Worm (Caenorhabditis elegans) whole organism, early embryonic: ENCODE measurements around the gene unc-116.
"Not testable (repeated sequence)": the region's sequence is repeated elsewhere in the genome, so short reads cannot be mapped to it uniquely, and the experiment has no call there.

Experiments used
- B0310.2 ChIP-seq: sonication (generic microtip); optimal IDR thresholded peaks from 2 replicates; lab custom pipeline; 2016; ENCODE audit warnings: mild to moderate bottlenecking, missing genetic modification characterization, missing compliant biosample characterization
- F13C5.2 ChIP-seq: sonication (generic microtip); optimal IDR thresholded peaks from 2 replicates; lab custom pipeline; 2017; ENCODE audit warnings: mild to moderate bottlenecking, missing genetic modification characterization, inconsistent platforms, missing compliant biosample characterization
- aly-1 ChIP-seq: sonication (generic microtip); optimal IDR thresholded peaks from 2 replicates; lab custom pipeline; 2016; ENCODE audit warnings: missing genetic modification characterization, missing compliant biosample characterization
- ama-1 ChIP-seq: fragments of 150-350 bp; optimal IDR thresholded peaks from 2 replicates; lab custom pipeline; 2014
- ceh-13 ChIP-seq: fragments of 200-800 bp; sonication (Bioruptor generic); optimal IDR thresholded peaks from 2 replicates; lab custom pipeline; 2018; ENCODE audit warnings: mild to moderate bottlenecking, missing genetic modification characterization, missing compliant biosample characterization
- ceh-36 ChIP-seq: sonication (generic microtip); optimal IDR thresholded peaks from 2 replicates; lab custom pipeline; 2016; ENCODE audit warnings: missing genetic modification characterization, inconsistent platforms, missing compliant biosample characterization
- ets-7 ChIP-seq: sonication (generic microtip); optimal IDR thresholded peaks from 2 replicates; lab custom pipeline; 2016; ENCODE audit warnings: missing genotype, missing genetic modification characterization, missing compliant biosample characterization
- flt-1 ChIP-seq: fragments of 200-800 bp; sonication (Bioruptor generic); IDR thresholded peaks from 2 replicates; pipeline ENCODE4 v1.3.6; 2022; ENCODE audit warnings: missing genetic modification characterization, missing compliant biosample characterization
- hmbx-1 ChIP-seq: sonication (generic microtip); optimal IDR thresholded peaks from 2 replicates; lab custom pipeline; 2016; ENCODE audit warnings: mild to moderate bottlenecking, missing genetic modification characterization, missing compliant biosample characterization
- hmg-4 ChIP-seq: fragments of 200-800 bp; sonication (Bioruptor generic); optimal IDR thresholded peaks from 2 replicates; lab custom pipeline; 2018; ENCODE audit warnings: mild to moderate bottlenecking, missing genetic modification characterization, missing compliant biosample characterization
- hnd-1 ChIP-seq: sonication (generic microtip); optimal IDR thresholded peaks from 2 replicates; lab custom pipeline; 2016; ENCODE audit warnings: missing genetic modification characterization, missing compliant biosample characterization
- pes-1 ChIP-seq: fragments of 200-800 bp; sonication (Bioruptor generic); IDR thresholded peaks from 2 replicates; pipeline ENCODE4 v1.3.6; 2022; ENCODE audit warnings: missing genetic modification reagents, missing genetic modification characterization, missing compliant biosample characterization
- scrt-1 ChIP-seq: fragments of 200-800 bp; sonication (Bioruptor generic); IDR thresholded peaks from 2 replicates; pipeline ENCODE4 v1.3.6; 2022; ENCODE audit warnings: missing genetic modification characterization, missing compliant biosample characterization
- sea-1 ChIP-seq: fragments of 200-800 bp; sonication (Bioruptor generic); conservative IDR thresholded peaks from 2 replicates; pipeline ENCODE4 v1.3.6; 2022; ENCODE audit warnings: missing genetic modification characterization, missing compliant biosample characterization
- tbx-11 ChIP-seq: fragments of 200-800 bp; sonication (Bioruptor generic); IDR thresholded peaks from 2 replicates; pipeline ENCODE4 v1.3.6; 2022; ENCODE audit warnings: missing genetic modification characterization, missing compliant biosample characterization
- tbx-37 ChIP-seq: fragments of 200-800 bp; sonication (Bioruptor generic); conservative IDR thresholded peaks from 2 replicates; pipeline ENCODE4 v1.3.6; 2022; ENCODE audit warnings: missing genetic modification reagents, missing genetic modification characterization, missing compliant biosample characterization
- tra-4 ChIP-seq: sonication (generic microtip); optimal IDR thresholded peaks from 2 replicates; lab custom pipeline; 2017; ENCODE audit warnings: missing genetic modification characterization, missing compliant biosample characterization

unc-116 gene

ce11 chrIII:8370188-8370587 is 15.2 kb upstream of the unc-116 start:
- TF ChIP-seq ceh-36 (no peak), B0310.2 (no peak), tbx-37 (no peak), ceh-13 (GFP tag; lab: Kevin White, UChicago) (no peak), flt-1 (no peak), tbx-11 (GFP tag; lab: Robert Waterston, UW) (no peak), ama-1 (lab: Kevin White, UChicago) (no peak), hmg-4 (GFP tag; lab: Kevin White, UChicago) (no peak), sea-1 (GFP tag; lab: Robert Waterston, UW) (no peak), ets-7 (no peak), pes-1 (GFP tag; lab: Robert Waterston, UW) (no peak), tra-4 (no peak), hmbx-1 (tag; lab: Kevin White, UChicago) (no peak), aly-1 (tag; lab: Kevin White, UChicago) (no peak), hnd-1 (tag; lab: Kevin White, UChicago) (no peak), scrt-1 (GFP tag; lab: Robert Waterston, UW) (no peak), F13C5.2 (no peak)

- TF ChIP-seq hmg-4 (GFP tag; lab: Kevin White, UChicago) (no peak), hmbx-1 (tag; lab: Kevin White, UChicago) (no peak), aly-1 (tag; lab: Kevin White, UChicago) (no peak), ceh-13 (GFP tag; lab: Kevin White, UChicago) (no peak), F13C5.2 (no peak), flt-1 (no peak), hnd-1 (tag; lab: Kevin White, UChicago) (no peak), ets-7 (no peak), scrt-1 (GFP tag; lab: Robert Waterston, UW) (no peak), ceh-36 (no peak), pes-1 (GFP tag; lab: Robert Waterston, UW) (no peak)
These were observed 14.2 kb upstream of the unc-116 start for ce11 chrIII:8369172-8369571.

DNA sequence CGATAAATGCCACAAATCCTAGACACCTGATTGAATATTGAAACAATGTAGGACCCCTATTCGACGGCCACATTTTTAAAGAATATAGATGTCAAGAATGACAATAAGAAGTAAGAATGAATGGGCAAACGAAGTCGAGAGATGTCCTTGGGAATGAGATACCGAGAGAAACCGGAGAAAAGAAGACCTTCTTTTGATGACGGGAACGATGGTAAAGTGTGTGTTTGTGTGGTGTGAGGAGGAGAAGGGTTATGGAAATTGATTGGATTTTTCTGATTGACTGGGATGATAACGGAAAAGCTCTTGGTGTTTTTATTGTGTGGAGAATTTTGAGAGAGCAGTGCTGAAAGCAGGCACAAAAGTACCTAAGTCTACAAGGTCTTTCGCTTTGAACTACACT is 13.6 kb upstream of the unc-116 start, which contains the start of gene R05D3.9:
Gene R05D3.9 (minus strand): TSS at position 101 of the 400 bp plus-strand sequence.
- TF ChIP-seq aly-1 (tag; lab: Kevin White, UChicago) (no peak), ets-7 (no peak)

- no peak for TF ChIP-seq B0310.2
These were observed 8.5 kb upstream of the unc-116 start, which contains the start of gene R05D3.3 for ce11 chrIII:8363253-8364061. R05D3.3 (plus strand) TSS chrIII:8364011.

- TF ChIP-seq aly-1 (tag; lab: Kevin White, UChicago): no peak
- no peak for TF ChIP-seq hmbx-1 (tag; lab: Kevin White, UChicago)
- no peak for TF ChIP-seq pes-1 (GFP tag; lab: Robert Waterston, UW)
- TF ChIP-seq tbx-11 (GFP tag; lab: Robert Waterston, UW): no peak
- no peak for TF ChIP-seq F13C5.2
- TF ChIP-seq ama-1 (lab: Kevin White, UChicago): no peak
- TF ChIP-seq ceh-36: no peak
- no peak for TF ChIP-seq hmg-4 (GFP tag; lab: Kevin White, UChicago)
- TF ChIP-seq tra-4: no peak
- TF ChIP-seq ets-7: no peak
- no peak for TF ChIP-seq sea-1 (GFP tag; lab: Robert Waterston, UW)
- TF ChIP-seq hnd-1 (tag; lab: Kevin White, UChicago): no peak
- TF ChIP-seq tbx-37: no peak
- no peak for TF ChIP-seq B0310.2
- no peak for TF ChIP-seq ceh-13 (GFP tag; lab: Kevin White, UChicago)
These were observed 3.3 kb upstream of the unc-116 start, which contains the start of the genes R05D3.8 and rfp-1 for ce11 chrIII:8358213-8358672. R05D3.8 (minus strand) TSS chrIII:8358327. rfp-1 (plus strand) TSS chrIII:8358622.

- TF ChIP-seq aly-1 (tag; lab: Kevin White, UChicago) (peak; percentile 72), scrt-1 (GFP tag; lab: Robert Waterston, UW) (no peak), ama-1 (lab: Kevin White, UChicago) (no peak), hnd-1 (tag; lab: Kevin White, UChicago) (no peak), hmg-4 (GFP tag; lab: Kevin White, UChicago) (peak; percentile 78), F13C5.2 (peak; percentile 49), flt-1 (no peak), B0310.2 (no peak), pes-1 (GFP tag; lab: Robert Waterston, UW) (no peak), ceh-36 (no peak), sea-1 (GFP tag; lab: Robert Waterston, UW) (no peak), hmbx-1 (tag; lab: Kevin White, UChicago) (no peak), ets-7 (no peak), tbx-37 (no peak)
These were observed 1.5 kb upstream of the unc-116 start for ce11 chrIII:8356407-8356881.

ce11 chrIII:8355462-8355815 is 465 bp upstream of the unc-116 start:
- TF ChIP-seq hmbx-1 (tag; lab: Kevin White, UChicago) (no peak), flt-1 (no peak)

DNA sequence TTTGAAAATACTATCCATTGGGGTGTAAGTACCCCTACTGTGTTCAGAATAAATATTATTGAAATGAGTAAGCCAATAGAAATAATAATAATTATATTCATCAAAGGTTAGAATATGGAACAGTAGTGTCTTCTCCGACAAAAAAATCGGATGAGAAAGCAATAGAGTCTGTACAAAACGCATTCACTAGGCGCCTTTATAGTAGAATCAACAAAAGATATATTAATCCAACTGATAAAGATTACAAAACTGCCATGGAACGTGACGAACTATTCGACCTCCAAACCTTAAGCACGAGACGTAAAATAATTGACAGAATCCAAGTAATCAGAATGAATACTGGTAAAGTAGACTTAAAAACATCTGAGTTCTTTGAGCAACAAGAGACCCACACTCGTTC is 7.2 kb downstream of the unc-116 start, which contains the start of gene clc-29:
Gene clc-29 (minus strand): TSS at position 101 of the 400 bp plus-strand sequence.
- TF ChIP-seq tbx-37; ceh-36; ama-1 (lab: Kevin White, UChicago): not testable (repeated sequence)
